Worm (Caenorhabditis elegans): ENCODE measurements around the gene T01B7.5.

DNA sequence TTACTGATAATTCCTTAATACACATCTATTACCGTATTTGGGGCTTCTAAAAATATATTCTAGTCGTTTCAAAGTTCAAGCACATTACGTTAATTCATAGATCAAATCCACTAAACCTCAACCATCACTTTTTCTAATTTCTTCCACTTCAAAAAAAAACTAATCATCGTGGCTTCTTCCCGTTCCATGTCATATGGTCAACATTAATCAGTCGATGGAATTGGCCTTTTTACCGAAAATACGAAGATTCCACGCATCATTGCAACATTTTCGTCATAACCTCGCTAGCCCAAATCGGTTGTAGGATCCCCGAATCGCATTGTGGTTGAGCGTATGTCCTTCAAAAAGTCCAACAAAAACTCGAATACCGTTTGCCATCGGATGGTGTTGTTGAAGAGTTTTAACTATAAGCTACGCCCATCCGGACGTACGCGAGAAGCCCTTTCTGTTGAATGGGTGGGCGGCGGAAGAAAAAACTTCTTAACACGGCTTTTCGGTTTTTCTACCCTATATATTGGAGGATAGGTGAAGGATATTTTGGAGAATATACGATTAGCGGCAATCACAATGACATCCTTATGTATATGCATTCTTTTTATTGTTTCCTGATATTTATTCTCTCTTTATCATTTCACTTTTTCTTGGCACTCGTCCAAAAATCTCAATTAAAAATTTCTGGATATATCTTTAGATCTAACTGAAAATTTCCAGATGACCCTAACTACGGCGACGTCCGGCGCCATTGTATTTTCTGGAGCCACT lies 15.9 kb downstream of the T01B7.5 start, which contains the start of gene rol-6:
- TF ChIP-seq mab-5 (tag; optimal IDR thresholded peaks at IDR 0.05) (no peak), unc-39 (tag; optimal IDR thresholded peaks at IDR 0.05) (no peak), nhr-28 (tag; optimal IDR thresholded peaks at IDR 0.05) (no peak), sptf-1 (tag; optimal IDR thresholded peaks at IDR 0.05) (no peak)

All from whole organism, mixed stage, embryonic.